Worm (Caenorhabditis elegans) whole organism, L2 larva: ENCODE data around the gene smr-1.

ENCODE experiments used
- C34F6.9 ChIP-seq: fragments of 150-350 bp; optimal IDR thresholded peaks from 2 replicates; lab custom pipeline; 2014; ENCODE audit warnings: missing biosample characterization, missing genetic modification characterization
- F13H6.1 ChIP-seq: sonication (generic microtip); optimal IDR thresholded peaks from 2 replicates; lab custom pipeline; 2016; ENCODE audit warnings: missing genetic modification characterization, missing compliant biosample characterization
- R02D3.7 ChIP-seq: fragments of 150-350 bp; optimal IDR thresholded peaks from 2 replicates; lab custom pipeline; 2014; ENCODE audit warnings: missing biosample characterization, missing genetic modification characterization
- aly-2 ChIP-seq: fragments of 150-350 bp; optimal IDR thresholded peaks from 2 replicates; lab custom pipeline; 2014; ENCODE audit warnings: missing biosample characterization, missing genetic modification characterization
- ama-1 ChIP-seq: fragments of 150-350 bp; optimal IDR thresholded peaks from 2 replicates; lab custom pipeline; 2018; ENCODE audit warnings: inconsistent platforms
- blmp-1 ChIP-seq: sonication (generic microtip); optimal IDR thresholded peaks from 2 replicates; lab custom pipeline; 2017; ENCODE audit warnings: missing genetic modification characterization, mild to moderate bottlenecking, missing compliant biosample characterization, antibody characterized with exemption, moderate library complexity; ENCODE audit not compliant: insufficient read depth
- ceh-16 ChIP-seq: fragments of 150-350 bp; optimal IDR thresholded peaks from 2 replicates; lab custom pipeline; 2014; ENCODE audit warnings: missing biosample characterization, missing genetic modification characterization
- ceh-82 ChIP-seq: fragments of 150-350 bp; optimal IDR thresholded peaks from 2 replicates; lab custom pipeline; 2014; ENCODE audit warnings: missing biosample characterization, missing genetic modification characterization
- crh-2 ChIP-seq: sonication (generic microtip); optimal IDR thresholded peaks from 2 replicates; lab custom pipeline; 2017; ENCODE audit warnings: missing biosample characterization, missing genetic modification characterization
- egl-27 ChIP-seq: sonication (generic microtip); optimal IDR thresholded peaks from 3 replicates; lab custom pipeline; 2017; ENCODE audit warnings: missing biosample characterization, missing genetic modification reagents, missing genetic modification characterization
- elt-1 ChIP-seq: fragments of 150-350 bp; optimal IDR thresholded peaks from 2 replicates; lab custom pipeline; 2014; ENCODE audit warnings: missing biosample characterization, missing genetic modification characterization
- elt-3 ChIP-seq: sonication (generic microtip); optimal IDR thresholded peaks from 2 replicates; lab custom pipeline; 2017; ENCODE audit warnings: missing biosample characterization, missing genetic modification characterization
- fos-1 ChIP-seq: fragments of 150-350 bp; optimal IDR thresholded peaks from 2 replicates; lab custom pipeline; 2014; ENCODE audit warnings: missing biosample characterization, missing genetic modification characterization
- lin-13 ChIP-seq: fragments of 150-350 bp; optimal IDR thresholded peaks from 2 replicates; lab custom pipeline; 2014; ENCODE audit warnings: missing biosample characterization, missing genetic modification reagents, missing genetic modification characterization
- lsy-2 ChIP-seq, 2 experiments: fragments of 150-350 bp in 1 of 2; sonication (generic microtip) in 1 of 2; optimal IDR thresholded peaks; 2 replicates each; lab custom pipeline; 2014 to 2017; ENCODE audit warnings: missing biosample characterization in 2 of 2, missing genetic modification characterization in 2 of 2
- mbf-1 ChIP-seq: sonication (generic microtip); optimal IDR thresholded peaks from 2 replicates; lab custom pipeline; 2017; ENCODE audit warnings: missing biosample characterization, missing genetic modification characterization
- nhr-11 ChIP-seq: fragments of 150-350 bp; optimal IDR thresholded peaks from 2 replicates; lab custom pipeline; 2014; ENCODE audit warnings: missing biosample characterization, missing genetic modification characterization
- nhr-12 ChIP-seq: fragments of 150-350 bp; optimal IDR thresholded peaks from 2 replicates; lab custom pipeline; 2014; ENCODE audit warnings: missing biosample characterization, missing genetic modification characterization
- nhr-21 ChIP-seq: fragments of 150-350 bp; optimal IDR thresholded peaks from 2 replicates; lab custom pipeline; 2014; ENCODE audit warnings: missing biosample characterization, missing genetic modification characterization
- nhr-237 ChIP-seq: fragments of 150-350 bp; optimal IDR thresholded peaks from 2 replicates; lab custom pipeline; 2014; ENCODE audit warnings: missing biosample characterization, missing genetic modification characterization
- nhr-25 ChIP-seq: fragments of 150-350 bp; sonication (generic microtip); optimal IDR thresholded peaks from 3 replicates; lab custom pipeline; 2014; ENCODE audit warnings: missing biosample characterization, missing genetic modification characterization
- nhr-6 ChIP-seq: fragments of 150-350 bp; optimal IDR thresholded peaks from 2 replicates; lab custom pipeline; 2014; ENCODE audit warnings: missing biosample characterization, missing genetic modification characterization
- sem-4 ChIP-seq: fragments of 150-350 bp; optimal IDR thresholded peaks from 2 replicates; lab custom pipeline; 2014; ENCODE audit warnings: missing biosample characterization, missing genetic modification reagents, missing genetic modification characterization
- skn-1 ChIP-seq: sonication (generic microtip); optimal IDR thresholded peaks from 2 replicates; lab custom pipeline; 2017; ENCODE audit warnings: missing biosample characterization, missing genetic modification characterization
- sma-9 ChIP-seq, 2 experiments: fragments of 150-350 bp in 1 of 2; sonication (generic microtip) in 1 of 2; optimal IDR thresholded peaks; 2 replicates each; lab custom pipeline; 2014 to 2016; ENCODE audit warnings: missing genetic modification characterization in 2 of 2, mild to moderate bottlenecking in 1 of 2, missing biosample characterization in 1 of 2, missing compliant biosample characterization in 1 of 2, missing genetic modification reagents in 1 of 2, moderate library complexity in 1 of 2
- snpc-4 ChIP-seq: fragments of 150-350 bp; optimal IDR thresholded peaks from 2 replicates; lab custom pipeline; 2014; ENCODE audit warnings: missing biosample characterization, missing genetic modification characterization
- unc-39 ChIP-seq: fragments of 150-350 bp; optimal IDR thresholded peaks from 2 replicates; lab custom pipeline; 2014; ENCODE audit warnings: missing biosample characterization, missing genetic modification characterization
- unc-55 ChIP-seq: fragments of 150-350 bp; sonication (generic microtip); optimal IDR thresholded peaks from 3 replicates; lab custom pipeline; 2014; ENCODE audit warnings: missing biosample characterization, missing genetic modification reagents, missing genetic modification characterization
- unc-62 ChIP-seq: fragments of 150-350 bp; optimal IDR thresholded peaks from 2 replicates; lab custom pipeline; 2014; ENCODE audit warnings: missing biosample characterization, missing genetic modification reagents, missing genetic modification characterization
- zag-1 ChIP-seq: fragments of 150-350 bp; optimal IDR thresholded peaks from 2 replicates; lab custom pipeline; 2014; ENCODE audit warnings: missing biosample characterization, missing genetic modification characterization
- ztf-1 ChIP-seq: fragments of 200-800 bp; sonication (Bioruptor generic); conservative IDR thresholded peaks from 2 replicates; pipeline ENCODE4 v1.3.6; 2022; ENCODE audit warnings: missing genetic modification characterization, missing compliant biosample characterization
- ztf-11 ChIP-seq: sonication (generic microtip); optimal IDR thresholded peaks from 2 replicates; lab custom pipeline; 2017; ENCODE audit warnings: missing biosample characterization, missing genetic modification characterization
- ztf-4 ChIP-seq: fragments of 150-350 bp; optimal IDR thresholded peaks from 2 replicates; lab custom pipeline; 2014; ENCODE audit warnings: missing biosample characterization, missing genetic modification characterization

The smr-1 gene

ce11 chrIII:1125494-1125893 lies 17.5 kb upstream of the smr-1 start:
- no peak for TF ChIP-seq crh-2
- no peak for TF ChIP-seq ama-1 (lab: Kevin White, UChicago)
- TF ChIP-seq lsy-2 (tag; optimal IDR thresholded peaks at IDR 0.05; lab: Kevin White, UChicago) = no peak
- no peak for TF ChIP-seq F13H6.1 (tag; lab: Kevin White, UChicago)
- no peak for TF ChIP-seq sem-4
- TF ChIP-seq ztf-4 (tag; lab: Kevin White, UChicago) = no peak
- TF ChIP-seq R02D3.7 (tag; lab: Kevin White, UChicago) = no peak
- no peak for TF ChIP-seq ztf-11 (tag; lab: Kevin White, UChicago)

- TF ChIP-seq lin-13 (GFP tag; lab: Kevin White, UChicago) = no peak
- peak; percentile 31 for TF ChIP-seq F13H6.1 (tag; lab: Kevin White, UChicago)
- TF ChIP-seq, all 48 proteins: peak for 1
These were observed 11.4 kb upstream of the smr-1 start for ce11 chrIII:1131532-1131931.

- TF ChIP-seq R02D3.7 (tag; lab: Kevin White, UChicago) = no peak
These were observed 7.0 kb upstream of the smr-1 start, which contains the start of gene lgc-46 for ce11 chrIII:1135925-1136324. Gene lgc-46, minus strand, starts transcription at chrIII:1136025.

- TF ChIP-seq sem-4 (peak; percentile 2), elt-1 (tag; lab: Kevin White, UChicago) (no peak), unc-55 (GFP tag; lab: Kevin White, UChicago) (peak; percentile 53), ama-1 (lab: Kevin White, UChicago) (no peak), unc-62 (GFP tag; lab: Kevin White, UChicago) (no peak), ztf-1 (GFP tag; lab: Robert Waterston, UW) (no peak), lsy-2 (tag; optimal IDR thresholded peaks at IDR 0.05; lab: Kevin White, UChicago) (peak in 1 of 2 experiments; percentile 12), unc-39 (tag; lab: Kevin White, UChicago) (no peak), ceh-16 (tag; lab: Kevin White, UChicago) (no peak), mbf-1 (tag; lab: Kevin White, UChicago) (no peak), C34F6.9 (tag; lab: Kevin White, UChicago) (peak; percentile 29)
These were observed 6.1 kb upstream of the smr-1 start for ce11 chrIII:1136827-1137378.

ce11 chrIII:1144816-1145215 lies 1.8 kb downstream of the smr-1 start:
- TF ChIP-seq unc-55 (GFP tag; lab: Kevin White, UChicago) (no peak), unc-62 (GFP tag; lab: Kevin White, UChicago) (no peak), aly-2 (tag; lab: Kevin White, UChicago) (no peak), zag-1 (no peak), sma-9 (GFP tag; optimal IDR thresholded peaks at IDR 0.05; lab: Kevin White, UChicago) (no peak), sma-9 (tag; optimal IDR thresholded peaks at IDR 0.05; lab: Kevin White, UChicago) (no peak)
- TF ChIP-seq, all 48 proteins: peak for 0

ce11 chrIII:1147863-1148262 lies 4.9 kb downstream of the smr-1 start:
- TF ChIP-seq blmp-1 (tag; lab: Kevin White, UChicago) (peak; percentile 28), R02D3.7 (tag; lab: Kevin White, UChicago) (no peak)

ce11 chrIII:1149472-1149871 lies 6.5 kb downstream of the smr-1 start:
- TF ChIP-seq ama-1 (lab: Kevin White, UChicago) (no peak), nhr-6 (no peak), unc-62 (GFP tag; lab: Kevin White, UChicago) (no peak), crh-2 (no peak), R02D3.7 (tag; lab: Kevin White, UChicago) (no peak), nhr-12 (tag; lab: Kevin White, UChicago) (no peak), elt-3 (tag; lab: Kevin White, UChicago) (no peak), unc-55 (GFP tag; lab: Kevin White, UChicago) (no peak)

- TF ChIP-seq snpc-4 (tag; lab: Kevin White, UChicago) (no peak), F13H6.1 (tag; lab: Kevin White, UChicago) (no peak), lsy-2 (tag; optimal IDR thresholded peaks at IDR 0.05; lab: Kevin White, UChicago) (no peak), nhr-25 (tag; lab: Kevin White, UChicago) (no peak), ceh-16 (tag; lab: Kevin White, UChicago) (no peak), skn-1 (tag; lab: Kevin White, UChicago) (no peak), R02D3.7 (tag; lab: Kevin White, UChicago) (no peak), nhr-21 (tag; lab: Kevin White, UChicago) (no peak), nhr-237 (tag; lab: Kevin White, UChicago) (no peak), egl-27 (tag; lab: Kevin White, UChicago) (no peak), aly-2 (tag; lab: Kevin White, UChicago) (no peak), nhr-11 (no peak), ztf-1 (GFP tag; lab: Robert Waterston, UW) (no peak), ceh-82 (tag; lab: Kevin White, UChicago) (no peak), fos-1 (tag; lab: Kevin White, UChicago) (no peak)
These were observed 8.7 kb downstream of the smr-1 start, which contains the start of gene cdh-12 for ce11 chrIII:1151680-1152079. Gene cdh-12, plus strand, starts transcription at chrIII:1152044.
